Fruit fly (Drosophila melanogaster) whole organism, embryonic: Measurements from ENCODE around the gene CG3036.

Experiments
- Adf1 ChIP-seq: fragments of 200-800 bp; sonication (Bioruptor generic); IDR thresholded peaks from 2 replicates; pipeline ENCODE4 v1.3.6; 2022; ENCODE audit warnings: missing biosample characterization, missing genetic modification characterization
- CG10543 ChIP-seq: fragments of 200-800 bp; sonication (Bioruptor generic); optimal IDR thresholded peaks from 3 replicates; lab custom pipeline; 2017; ENCODE audit warnings: missing biosample characterization, mild to moderate bottlenecking, missing genetic modification characterization, moderate library complexity
- CG11247 ChIP-seq: fragments of 200-800 bp; sonication (Bioruptor generic); IDR thresholded peaks from 2 replicates; pipeline ENCODE4 v1.3.6; 2022; ENCODE audit warnings: missing biosample characterization, missing genetic modification characterization
- CG11723 ChIP-seq: fragments of 200-800 bp; sonication (Bioruptor generic); optimal IDR thresholded peaks from 2 replicates; lab custom pipeline; 2017; ENCODE audit warnings: missing biosample characterization, mild to moderate bottlenecking, missing genetic modification characterization
- CG12769 ChIP-seq: fragments of 200-800 bp; sonication (Bioruptor generic); optimal IDR thresholded peaks from 2 replicates; lab custom pipeline; 2019; ENCODE audit warnings: missing biosample characterization, mild to moderate bottlenecking, missing genetic modification characterization, moderate library complexity
- CG14014 ChIP-seq: fragments of 200-800 bp; sonication (Bioruptor generic); IDR thresholded peaks from 2 replicates; pipeline ENCODE4 v1.3.6; 2022; ENCODE audit warnings: missing biosample characterization, missing genetic modification characterization
- CG15514 ChIP-seq: fragments of 200-800 bp; sonication (Bioruptor generic); optimal IDR thresholded peaks from 3 replicates; lab custom pipeline; 2017; ENCODE audit warnings: missing biosample characterization, missing genetic modification characterization, mild to moderate bottlenecking, moderate library complexity, missing genetic modification reagents
- CG17385 ChIP-seq: fragments of 200-800 bp; sonication (Bioruptor generic); optimal IDR thresholded peaks from 3 replicates; lab custom pipeline; 2018; ENCODE audit warnings: missing biosample characterization, mild to moderate bottlenecking, missing genetic modification characterization
- CG17829 ChIP-seq: fragments of 200-800 bp; optimal IDR thresholded peaks from 2 replicates; lab custom pipeline; 2019; ENCODE audit warnings: missing biosample characterization, mild to moderate bottlenecking, missing genetic modification characterization, moderate library complexity
- CG17912 ChIP-seq: fragments of 200-800 bp; sonication (Bioruptor generic); optimal IDR thresholded peaks from 2 replicates; lab custom pipeline; 2018; ENCODE audit warnings: missing biosample characterization, mild to moderate bottlenecking, missing genetic modification characterization
- CG31441 ChIP-seq: fragments of 200-800 bp; sonication (Bioruptor generic); IDR thresholded peaks from 2 replicates; pipeline ENCODE4 v1.3.6; 2022; ENCODE audit warnings: missing biosample characterization, missing genetic modification characterization
- CG42726 ChIP-seq: fragments of 200-800 bp; sonication (Bioruptor generic); IDR thresholded peaks from 2 replicates; pipeline ENCODE4 v1.3.6; 2022; ENCODE audit warnings: missing biosample characterization, missing genetic modification characterization; ENCODE audit not compliant: partially characterized antibody
- CG4707 ChIP-seq: fragments of 200-800 bp; sonication (Bioruptor generic); optimal IDR thresholded peaks from 2 replicates; lab custom pipeline; 2018; ENCODE audit warnings: missing biosample characterization, mild to moderate bottlenecking, missing genetic modification characterization, moderate library complexity
- CG4820 ChIP-seq: fragments of 200-800 bp; sonication (Bioruptor generic); optimal IDR thresholded peaks from 3 replicates; lab custom pipeline; 2016; ENCODE audit warnings: missing biosample characterization, missing genetic modification characterization
- CG5245 ChIP-seq: fragments of 200-800 bp; sonication (Bioruptor generic); optimal IDR thresholded peaks from 3 replicates; lab custom pipeline; 2016; ENCODE audit warnings: missing biosample characterization, missing genetic modification characterization
- CG6254 ChIP-seq: fragments of 200-800 bp; sonication (Bioruptor generic); optimal IDR thresholded peaks from 3 replicates; lab custom pipeline; 2017; ENCODE audit warnings: mild to moderate bottlenecking, missing biosample characterization, missing genetic modification reagents, missing genetic modification characterization
- CG6765 ChIP-seq: fragments of 200-800 bp; sonication (Bioruptor generic); optimal IDR thresholded peaks from 3 replicates; lab custom pipeline; 2017; ENCODE audit warnings: missing biosample characterization, mild to moderate bottlenecking, missing genetic modification characterization
- CG7786 ChIP-seq: fragments of 200-800 bp; sonication (Bioruptor generic); optimal IDR thresholded peaks from 2 replicates; lab custom pipeline; 2016; ENCODE audit warnings: missing biosample characterization, missing genetic modification characterization
- Camta ChIP-seq: fragments of 200-800 bp; sonication (Bioruptor generic); optimal IDR thresholded peaks from 2 replicates; lab custom pipeline; 2016; ENCODE audit warnings: missing biosample characterization, missing genetic modification characterization
- CrebB ChIP-seq: fragments of 200-800 bp; sonication (Bioruptor generic); optimal IDR thresholded peaks from 3 replicates; lab custom pipeline; 2018; ENCODE audit warnings: missing biosample characterization, mild to moderate bottlenecking, missing genetic modification characterization
- Deaf1 ChIP-seq: fragments of 200-800 bp; optimal IDR thresholded peaks from 3 replicates; lab custom pipeline; 2019; ENCODE audit warnings: missing biosample characterization, mild to moderate bottlenecking, missing genetic modification characterization, moderate library complexity
- Dll ChIP-seq: fragments of 200-800 bp; sonication (Bioruptor generic); IDR thresholded peaks from 4 replicates; pipeline ENCODE4 v1.3.6; 2022; ENCODE audit warnings: missing biosample characterization, missing genetic modification characterization; ENCODE audit not compliant: partially characterized antibody
- Drgx ChIP-seq: fragments of 200-800 bp; sonication (Bioruptor generic); IDR thresholded peaks from 2 replicates; pipeline ENCODE4 v1.3.6; 2022; ENCODE audit warnings: missing biosample characterization, missing genetic modification characterization
- Eip74EF ChIP-seq, 2 experiments: fragments of 200-800 bp in 1 of 2; fragments of >200 bp in 1 of 2; sonication (Bioruptor generic) in 1 of 2; optimal IDR thresholded peaks; 2 replicates each; lab custom pipeline; 2017 to 2019; ENCODE audit warnings: missing biosample characterization in 2 of 2, missing genetic modification characterization in 2 of 2, mild to moderate bottlenecking in 1 of 2, moderate library complexity in 1 of 2
- Gug ChIP-seq: fragments of 200-800 bp; sonication (Bioruptor generic); IDR thresholded peaks from 4 replicates; pipeline ENCODE4 v1.3.6; 2022; ENCODE audit warnings: missing biosample characterization, missing genetic modification characterization
- HLH3B ChIP-seq: fragments of 200-800 bp; sonication (Bioruptor generic); IDR thresholded peaks from 2 replicates; pipeline ENCODE4 v1.3.6; 2022; ENCODE audit warnings: missing biosample characterization, missing genetic modification characterization
- Hand ChIP-seq: fragments of 200-800 bp; sonication (Bioruptor generic); optimal IDR thresholded peaks from 2 replicates; lab custom pipeline; 2017; ENCODE audit warnings: mild to moderate bottlenecking, missing biosample characterization, missing genetic modification reagents, missing genetic modification characterization
- Hey ChIP-seq: fragments of 200-800 bp; sonication (Bioruptor generic); optimal IDR thresholded peaks from 3 replicates; lab custom pipeline; 2018; ENCODE audit warnings: missing biosample characterization, mild to moderate bottlenecking, missing genetic modification characterization
- NC2α ChIP-seq: fragments of 200-800 bp; sonication (Bioruptor generic); optimal IDR thresholded peaks from 2 replicates; lab custom pipeline; 2016; ENCODE audit warnings: missing biosample characterization, missing genetic modification characterization
- Nf-YC ChIP-seq: fragments of 200-800 bp; optimal IDR thresholded peaks from 3 replicates; lab custom pipeline; 2019; ENCODE audit warnings: missing biosample characterization, mild to moderate bottlenecking, missing genetic modification characterization, moderate library complexity
- Ravus ChIP-seq: fragments of 200-800 bp; sonication (Bioruptor generic); IDR thresholded peaks from 2 replicates; pipeline ENCODE4 v1.3.6; 2022; ENCODE audit warnings: missing biosample characterization, missing genetic modification characterization
- Sry-β ChIP-seq: fragments of 200-800 bp; sonication (Bioruptor generic); optimal IDR thresholded peaks from 2 replicates; lab custom pipeline; 2018; ENCODE audit warnings: missing biosample characterization, mild to moderate bottlenecking, missing genetic modification characterization, moderate library complexity
- cg ChIP-seq: fragments of 200-800 bp; sonication (Bioruptor generic); optimal IDR thresholded peaks from 3 replicates; lab custom pipeline; 2019; ENCODE audit warnings: missing biosample characterization, mild to moderate bottlenecking, missing genetic modification characterization, moderate library complexity
- chinmo ChIP-seq: fragments of 200-800 bp; sonication (Bioruptor generic); IDR thresholded peaks from 4 replicates; pipeline ENCODE4 v1.3.6; 2022; ENCODE audit warnings: missing biosample characterization, missing genetic modification characterization; ENCODE audit not compliant: partially characterized antibody
- corto ChIP-seq: fragments of 200-800 bp; sonication (Bioruptor generic); optimal IDR thresholded peaks from 2 replicates; lab custom pipeline; 2016; ENCODE audit warnings: missing biosample characterization, mild to moderate bottlenecking, missing genetic modification characterization, moderate library complexity
- cwo ChIP-seq: fragments of 200-800 bp; sonication (Bioruptor generic); optimal IDR thresholded peaks from 3 replicates; lab custom pipeline; 2017; ENCODE audit warnings: missing biosample characterization, missing genetic modification characterization, mild to moderate bottlenecking, moderate library complexity, missing genetic modification reagents
- dati ChIP-seq: fragments of 200-800 bp; sonication (Bioruptor generic); IDR thresholded peaks from 2 replicates; pipeline ENCODE4 v1.3.6; 2022; ENCODE audit warnings: missing biosample characterization, missing genetic modification characterization
- esg ChIP-seq: fragments of 200-800 bp; sonication (Bioruptor generic); conservative IDR thresholded peaks from 2 replicates; pipeline ENCODE4 v1.3.6; 2022; ENCODE audit warnings: missing biosample characterization, missing genetic modification characterization
- hbn ChIP-seq: fragments of 200-800 bp; sonication (Bioruptor generic); IDR thresholded peaks from 2 replicates; pipeline ENCODE4 v1.3.6; 2022; ENCODE audit warnings: missing biosample characterization, missing genetic modification characterization; ENCODE audit not compliant: partially characterized antibody
- lbe ChIP-seq: fragments of 200-800 bp; sonication (Bioruptor generic); optimal IDR thresholded peaks from 2 replicates; lab custom pipeline; 2016; ENCODE audit warnings: missing biosample characterization, mild to moderate bottlenecking, missing genetic modification characterization
- odd ChIP-seq: fragments of 200-800 bp; sonication (Bioruptor generic); optimal IDR thresholded peaks from 2 replicates; lab custom pipeline; 2017; ENCODE audit warnings: missing biosample characterization, mild to moderate bottlenecking, missing genetic modification characterization
- onecut ChIP-seq: fragments of 200-800 bp; sonication (Bioruptor generic); IDR thresholded peaks from 2 replicates; pipeline ENCODE4 v1.3.6; 2022; ENCODE audit warnings: missing biosample characterization, missing genetic modification characterization
- pum ChIP-seq: fragments of 200-800 bp; sonication (Bioruptor generic); optimal IDR thresholded peaks from 2 replicates; lab custom pipeline; 2016; ENCODE audit warnings: missing biosample characterization, missing genetic modification characterization
- repo ChIP-seq: fragments of 200-800 bp; sonication (Bioruptor generic); optimal IDR thresholded peaks from 2 replicates; lab custom pipeline; 2016; ENCODE audit warnings: missing biosample characterization, missing genetic modification characterization
- sna ChIP-seq: fragments of 200-800 bp; sonication (Bioruptor generic); IDR thresholded peaks from 2 replicates; pipeline ENCODE4 v1.3.6; 2022; ENCODE audit warnings: missing biosample characterization, missing genetic modification characterization; ENCODE audit not compliant: partially characterized antibody
- sr ChIP-seq: fragments of 200-800 bp; sonication (Bioruptor generic); IDR thresholded peaks from 3 replicates; pipeline ENCODE4 v1.3.6; 2022; ENCODE audit warnings: missing biosample characterization, missing genetic modification characterization
- ssp ChIP-seq: fragments of 200-800 bp; sonication (Bioruptor generic); IDR thresholded peaks from 2 replicates; pipeline ENCODE4 v1.3.6; 2022; ENCODE audit warnings: missing biosample characterization, missing genetic modification characterization
- stc ChIP-seq: fragments of 200-800 bp; sonication (Bioruptor generic); IDR thresholded peaks from 2 replicates; pipeline ENCODE4 v1.3.6; 2022; ENCODE audit warnings: missing biosample characterization, missing genetic modification characterization
- sug ChIP-seq: fragments of 200-800 bp; optimal IDR thresholded peaks from 2 replicates; lab custom pipeline; 2019; ENCODE audit warnings: missing biosample characterization, mild to moderate bottlenecking, missing genetic modification characterization, moderate library complexity
- zfh2 ChIP-seq: fragments of 200-800 bp; sonication (Bioruptor generic); optimal IDR thresholded peaks from 2 replicates; lab custom pipeline; 2016; ENCODE audit warnings: missing biosample characterization, missing genetic modification characterization

CG3036 gene

DNA sequence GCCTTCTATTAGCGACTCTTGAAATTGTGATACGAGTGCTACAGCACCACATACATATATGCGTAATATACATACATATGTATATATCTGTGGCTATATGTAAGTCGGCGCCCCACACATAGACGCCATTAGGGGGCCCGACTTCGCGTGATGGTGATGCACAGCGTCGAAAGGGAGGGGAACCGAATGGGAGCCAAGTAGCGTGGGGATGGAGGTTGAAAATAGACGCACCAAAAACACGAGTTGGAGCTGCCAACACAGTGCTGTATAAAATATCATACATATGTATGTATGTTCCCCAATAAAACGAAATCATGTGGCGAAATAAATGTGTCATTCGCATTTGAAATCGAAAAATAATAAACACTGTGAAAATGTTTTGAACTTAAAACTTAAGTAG is 5.3 kb upstream of the CG3036 start:
- peak; percentile 8; the same call in 1 of the 2 replicates for TF ChIP-seq Adf1
- TF ChIP-seq sr (GFP tag; lab: Robert Waterston, UW), result peak; percentile 40; the same call in 1 of the 3 replicates
- TF ChIP-seq NC2α (GFP tag; lab: Kevin White, UChicago), result no peak
- TF ChIP-seq CG17385, result no peak
- TF ChIP-seq zfh2, result no peak
- TF ChIP-seq CG6765 (GFP tag; lab: Kevin White, UChicago), result no peak
- TF ChIP-seq odd (GFP tag; lab: Kevin White, UChicago), result no peak
- no peak for TF ChIP-seq CG14014 (GFP tag; lab: Robert Waterston, UW)
- no peak for TF ChIP-seq Dll (GFP tag; lab: Robert Waterston, UW)
- TF ChIP-seq ssp, result no peak
- TF ChIP-seq CG31441 (GFP tag; lab: Robert Waterston, UW), result no peak
- no peak for TF ChIP-seq CG6254
- peak; percentile 17 for TF ChIP-seq Deaf1
- TF ChIP-seq Hand (GFP tag; lab: Kevin White, UChicago), result no peak
- TF ChIP-seq Sry-β (GFP tag; lab: Kevin White, UChicago), result no peak
- no peak for TF ChIP-seq CG15514 (GFP tag; lab: Kevin White, UChicago)
- peak; percentile 86 for TF ChIP-seq CG12769 (tag; lab: Kevin White, UChicago)
- no peak for TF ChIP-seq Ravus (GFP tag; lab: Robert Waterston, UW)
- TF ChIP-seq Drgx (GFP tag; lab: Robert Waterston, UW), result 0 out of 2 replicates have a peak, but pooled peaks have one; percentile 21
- TF ChIP-seq dati (GFP tag; lab: Robert Waterston, UW), result no peak
- TF ChIP-seq cg (GFP tag; lab: Kevin White, UChicago), result peak; percentile 69
- TF ChIP-seq stc, result no peak
- TF ChIP-seq CG42726 (GFP tag; lab: Robert Waterston, UW), result no peak
- no peak for TF ChIP-seq lbe (GFP tag; lab: Kevin White, UChicago)
- TF ChIP-seq cwo, result peak; percentile 31
- TF ChIP-seq onecut (GFP tag; lab: Robert Waterston, UW), result no peak
- peak; percentile 28 for TF ChIP-seq sug
- 0 out of 4 replicates have a peak, but pooled peaks have one; percentile 53 for TF ChIP-seq chinmo (GFP tag; lab: Robert Waterston, UW)
- TF ChIP-seq Hey (tag; lab: Kevin White, UChicago), result no peak
- no peak for TF ChIP-seq sna (GFP tag; lab: Robert Waterston, UW)
- 0 out of 2 replicates have a peak, but pooled peaks have one; percentile 5 for TF ChIP-seq CG11247
- no peak for TF ChIP-seq pum (GFP tag; lab: Kevin White, UChicago)
- no peak for TF ChIP-seq Camta
- no peak for TF ChIP-seq Eip74EF (GFP tag; optimal IDR thresholded peaks at IDR 0.05; lab: Kevin White, UChicago)
- peak; percentile 4 for TF ChIP-seq CG17912 (GFP tag; lab: Kevin White, UChicago)
- TF ChIP-seq hbn (GFP tag; lab: Robert Waterston, UW), result no peak
- no peak for TF ChIP-seq CG7786
- TF ChIP-seq CG17829 (tag; lab: Kevin White, UChicago), result no peak
- TF ChIP-seq Nf-YC (tag; lab: Kevin White, UChicago), result no peak
- TF ChIP-seq HLH3B (GFP tag; lab: Robert Waterston, UW), result no peak
- no peak for TF ChIP-seq Gug
- TF ChIP-seq CG4707, result no peak
- TF ChIP-seq CG5245 (GFP tag; lab: Kevin White, UChicago), result no peak
- no peak for TF ChIP-seq corto (GFP tag; lab: Kevin White, UChicago)
- no peak for TF ChIP-seq CG4820 (GFP tag; lab: Kevin White, UChicago)
- no peak for TF ChIP-seq CrebB (tag; lab: Kevin White, UChicago)
- peak; percentile 2 for TF ChIP-seq CG10543
- TF ChIP-seq repo, result no peak
- no peak for TF ChIP-seq esg (GFP tag; lab: Robert Waterston, UW)
- TF ChIP-seq CG11723 (GFP tag; lab: Kevin White, UChicago), result no peak
